Worm (Caenorhabditis elegans) whole organism, young adult: ENCODE measurements around the gene srd-44.
A peak's percentile ranks its signal among the peaks of the same experiment; 100 is the strongest.

ENCODE experiments used
- B0019.2 ChIP-seq: fragments of 200-800 bp; sonication (Bioruptor generic); conservative IDR thresholded peaks from 2 replicates; pipeline ENCODE4 v1.3.6; 2022; ENCODE audit warnings: missing genetic modification reagents, missing genetic modification characterization, missing compliant biosample characterization
- B0035.1 ChIP-seq: sonication (generic microtip); optimal IDR thresholded peaks from 2 replicates; lab custom pipeline; 2016; ENCODE audit warnings: missing genetic modification characterization, mild to moderate bottlenecking, missing compliant biosample characterization, missing genotype, missing genetic modification reagents
- D2030.7 ChIP-seq: fragments of 200-800 bp; sonication (Bioruptor generic); IDR thresholded peaks from 2 replicates; pipeline ENCODE4 v1.3.6; 2022; ENCODE audit warnings: missing genetic modification reagents, missing genetic modification characterization, missing compliant biosample characterization
- F39B2.1 ChIP-seq: fragments of 200-800 bp; sonication (Bioruptor generic); IDR thresholded peaks from 2 replicates; pipeline ENCODE4 v1.3.6; 2022; ENCODE audit warnings: missing genetic modification reagents, missing genetic modification characterization, missing compliant biosample characterization
- F49E8.2 ChIP-seq: sonication (generic microtip); optimal IDR thresholded peaks from 3 replicates; lab custom pipeline; 2017; ENCODE audit warnings: missing genetic modification characterization, mild to moderate bottlenecking, missing compliant biosample characterization, antibody characterized with exemption, moderate library complexity; ENCODE audit not compliant: insufficient read depth
- F52B5.7 ChIP-seq: sonication (generic microtip); optimal IDR thresholded peaks from 2 replicates; lab custom pipeline; 2016; ENCODE audit warnings: mild to moderate bottlenecking, missing genetic modification characterization, missing compliant biosample characterization
- F57C9.4 ChIP-seq: sonication (generic microtip); optimal IDR thresholded peaks from 2 replicates; lab custom pipeline; 2017; ENCODE audit warnings: mild to moderate bottlenecking, missing genetic modification characterization, missing compliant biosample characterization
- Y53F4B.3 ChIP-seq: fragments of 200-800 bp; sonication (Bioruptor generic); IDR thresholded peaks from 2 replicates; pipeline ENCODE4 v1.3.6; 2022; ENCODE audit warnings: missing genetic modification reagents, missing genetic modification characterization, missing compliant biosample characterization
- Y56A3A.18 ChIP-seq: fragments of 200-800 bp; sonication (Bioruptor generic); IDR thresholded peaks from 2 replicates; pipeline ENCODE4 v1.3.6; 2022; ENCODE audit warnings: missing genetic modification reagents, missing genetic modification characterization, missing compliant biosample characterization
- Y67H2A.10 ChIP-seq: fragments of 200-800 bp; sonication (Bioruptor generic); conservative IDR thresholded peaks from 2 replicates; pipeline ENCODE4 v1.3.6; 2022; ENCODE audit warnings: missing genetic modification reagents, missing genetic modification characterization, missing compliant biosample characterization
- bed-2 ChIP-seq: fragments of 200-800 bp; sonication (Bioruptor generic); IDR thresholded peaks from 2 replicates; pipeline ENCODE4 v1.3.6; 2022; ENCODE audit warnings: missing genetic modification reagents, missing genetic modification characterization, missing compliant biosample characterization
- cebp-1 ChIP-seq, 2 experiments: fragments of 200-800 bp in 1 of 2; sonication (Bioruptor generic) in 1 of 2; sonication (generic microtip) in 1 of 2; IDR thresholded peaks in 1 of 2; optimal IDR thresholded peaks in 1 of 2; 2 replicates each; pipeline versions ENCODE4 v1.3.6 to Lab custom; 2017 to 2022; ENCODE audit warnings: missing compliant biosample characterization in 2 of 2, missing genetic modification characterization in 2 of 2, mild to moderate bottlenecking in 1 of 2, missing genetic modification reagents in 1 of 2, moderate library complexity in 1 of 2
- ceh-27 ChIP-seq: fragments of 200-800 bp; sonication (Bioruptor generic); optimal IDR thresholded peaks from 2 replicates; lab custom pipeline; 2018; ENCODE audit warnings: mild to moderate bottlenecking, missing genetic modification characterization, moderate library complexity, missing compliant biosample characterization
- ceh-58 ChIP-seq: fragments of 200-800 bp; sonication (Bioruptor generic); IDR thresholded peaks from 2 replicates; pipeline ENCODE4 v1.3.6; 2022; ENCODE audit warnings: missing genetic modification characterization, missing compliant biosample characterization
- ceh-79 ChIP-seq: sonication (generic microtip); optimal IDR thresholded peaks from 2 replicates; lab custom pipeline; 2017; ENCODE audit warnings: mild to moderate bottlenecking, missing genetic modification characterization, missing compliant biosample characterization
- efl-1 ChIP-seq: fragments of 150-350 bp; optimal IDR thresholded peaks from 2 replicates; lab custom pipeline; 2014; ENCODE audit warnings: missing biosample characterization, missing genetic modification reagents, missing genetic modification characterization
- hmg-1.2 ChIP-seq: fragments of 200-800 bp; sonication (Bioruptor generic); IDR thresholded peaks from 2 replicates; pipeline ENCODE4 v1.3.6; 2022; ENCODE audit warnings: missing genetic modification reagents, missing genetic modification characterization, missing compliant biosample characterization
- hrde-1 ChIP-seq: sonication (generic microtip); optimal IDR thresholded peaks from 2 replicates; lab custom pipeline; 2016; ENCODE audit warnings: missing genetic modification characterization, mild to moderate bottlenecking, missing compliant biosample characterization, moderate library complexity, missing genotype, missing genetic modification reagents, borderline replicate concordance
- lag-1 ChIP-seq: fragments of 200-800 bp; sonication (Bioruptor generic); IDR thresholded peaks from 2 replicates; pipeline ENCODE4 v1.3.6; 2022; ENCODE audit warnings: missing genetic modification reagents, missing genetic modification characterization, missing compliant biosample characterization
- lsl-1 ChIP-seq: fragments of 200-800 bp; sonication (Bioruptor generic); optimal IDR thresholded peaks from 2 replicates; lab custom pipeline; 2018; ENCODE audit warnings: mild to moderate bottlenecking, missing genetic modification characterization, moderate library complexity, missing compliant biosample characterization
- madf-10 ChIP-seq: sonication (generic microtip); optimal IDR thresholded peaks from 2 replicates; lab custom pipeline; 2016; ENCODE audit warnings: mild to moderate bottlenecking, missing genetic modification characterization, missing compliant biosample characterization
- madf-6 ChIP-seq: fragments of 200-800 bp; sonication (Bioruptor generic); IDR thresholded peaks from 2 replicates; pipeline ENCODE4 v1.3.6; 2022; ENCODE audit warnings: missing genetic modification reagents, missing genetic modification characterization, missing compliant biosample characterization
- madf-8 ChIP-seq: fragments of 200-800 bp; sonication (Bioruptor generic); conservative IDR thresholded peaks from 2 replicates; pipeline ENCODE4 v1.3.6; 2022; ENCODE audit warnings: missing genetic modification reagents, missing genetic modification characterization, missing compliant biosample characterization
- mcd-1 ChIP-seq: fragments of 200-800 bp; sonication (Bioruptor generic); IDR thresholded peaks from 2 replicates; pipeline ENCODE4 v1.3.6; 2022; ENCODE audit warnings: missing genetic modification reagents, missing genetic modification characterization, missing compliant biosample characterization
- nfya-1 ChIP-seq: sonication (generic microtip); optimal IDR thresholded peaks from 2 replicates; lab custom pipeline; 2017; ENCODE audit warnings: antibody characterized with exemption, missing compliant biosample characterization, missing genetic modification characterization, borderline replicate concordance; ENCODE audit not compliant: insufficient read depth
- nhr-27 ChIP-seq: fragments of 200-800 bp; sonication (Bioruptor generic); optimal IDR thresholded peaks from 2 replicates; lab custom pipeline; 2018; ENCODE audit warnings: mild to moderate bottlenecking, missing genetic modification characterization, moderate library complexity, missing compliant biosample characterization
- nhr-80 ChIP-seq: sonication (generic microtip); optimal IDR thresholded peaks from 2 replicates; lab custom pipeline; 2016; ENCODE audit warnings: missing genetic modification characterization, missing compliant biosample characterization
- nhr-90 ChIP-seq: sonication (generic microtip); optimal IDR thresholded peaks from 2 replicates; lab custom pipeline; 2016; ENCODE audit warnings: missing genotype, mild to moderate bottlenecking, missing genetic modification characterization, missing compliant biosample characterization
- rec-8 ChIP-seq, 2 experiments: sonication (generic microtip); optimal IDR thresholded peaks; 2 replicates each; lab custom pipeline; 2016; ENCODE audit warnings: mild to moderate bottlenecking in 2 of 2, missing genetic modification characterization in 2 of 2, missing genetic modification reagents in 2 of 2, missing genotype in 2 of 2, missing biosample characterization in 1 of 2, missing compliant biosample characterization in 1 of 2, moderate library complexity in 1 of 2
- snpc-4 ChIP-seq, 5 experiments: fragments of 150-350 bp in 1 of 5; sonication (generic microtip) in 4 of 5; optimal IDR thresholded peaks; 2 replicates each; lab custom pipeline; 2014 to 2018; ENCODE audit warnings: missing genetic modification characterization in 5 of 5, missing biosample characterization in 3 of 5, antibody characterized with exemption in 2 of 5, mild to moderate bottlenecking in 2 of 5, missing compliant biosample characterization in 2 of 5, missing genotype in 2 of 5, moderate library complexity in 2 of 5, missing genetic modification reagents in 1 of 5
- tbp1 ChIP-seq: fragments of 200-800 bp; sonication (Bioruptor generic); optimal IDR thresholded peaks from 2 replicates; lab custom pipeline; 2018; ENCODE audit warnings: mild to moderate bottlenecking, missing genetic modification characterization, missing compliant biosample characterization
- tlf-1 ChIP-seq: fragments of 200-800 bp; sonication (Bioruptor generic); optimal IDR thresholded peaks from 2 replicates; lab custom pipeline; 2018; ENCODE audit warnings: mild to moderate bottlenecking, missing genetic modification characterization, missing compliant biosample characterization
- ztf-28 ChIP-seq: fragments of 200-800 bp; sonication (Bioruptor generic); IDR thresholded peaks from 2 replicates; pipeline ENCODE4 v1.3.6; 2022; ENCODE audit warnings: missing genetic modification reagents, missing genetic modification characterization, missing compliant biosample characterization

The srd-44 gene

DNA sequence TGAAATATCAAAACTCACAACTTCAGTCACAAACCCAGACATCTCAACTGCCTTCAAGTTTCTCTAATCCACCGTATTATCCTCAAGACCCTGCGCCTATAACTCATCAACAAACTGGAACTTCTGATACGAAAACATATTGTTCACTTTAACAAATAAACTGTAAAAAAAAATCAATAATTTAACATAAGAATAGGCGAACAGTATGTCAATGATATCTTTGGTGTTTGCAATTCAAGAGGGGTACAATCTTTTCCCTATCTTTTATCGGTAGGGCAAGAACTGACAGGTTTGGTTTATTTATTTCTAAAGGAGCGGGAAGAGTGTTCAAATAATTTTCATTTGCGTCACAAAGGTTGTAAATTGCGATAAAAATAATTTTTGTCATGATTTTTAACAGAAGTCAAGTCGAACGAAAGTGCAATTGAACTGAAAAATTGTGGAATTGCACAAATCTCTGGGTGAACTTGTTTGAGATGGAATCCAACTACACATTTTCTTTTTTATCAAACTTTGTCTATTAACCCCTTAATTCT lies 24.8 kb downstream of the srd-44 start (continued):
- TF ChIP-seq tbp1 (GFP tag; lab: Kevin White, UChicago) (peak; percentile 80), F49E8.2 (tag; lab: Kevin White, UChicago) (no peak), snpc-4 (GFP tag; optimal IDR thresholded peaks at IDR 0.05; lab: Kevin White, UChicago) (peak; percentile 51), snpc-4 (tag; optimal IDR thresholded peaks at IDR 0.05; lab: Kevin White, UChicago) (peak; percentile 71 to 86 (median 82)), nhr-90 (tag; lab: Kevin White, UChicago) (peak; percentile 91), B0019.2 (no peak), cebp-1 (GFP tag; IDR thresholded peaks at IDR 0.05; lab: Robert Waterston, UW) (peak; percentile 78), cebp-1 (tag; optimal IDR thresholded peaks at IDR 0.05; lab: Kevin White, UChicago) (peak; percentile 96), rec-8 (tag; optimal IDR thresholded peaks at IDR 0.05; lab: Kevin White, UChicago) (peak in 1 of 2 experiments; percentile 47), tlf-1 (GFP tag; lab: Kevin White, UChicago) (peak; percentile 97), ceh-79 (tag; lab: Kevin White, UChicago) (peak; percentile 86), nfya-1 (tag; lab: Kevin White, UChicago) (no peak), ztf-28 (GFP tag; lab: Robert Waterston, UW) (no peak), ceh-58 (no peak), lsl-1 (no peak), Y67H2A.10 (GFP tag; lab: Robert Waterston, UW) (no peak), mcd-1 (GFP tag; lab: Robert Waterston, UW) (peak; percentile 82), F57C9.4 (tag; lab: Kevin White, UChicago) (peak; percentile 71), Y53F4B.3 (GFP tag; lab: Robert Waterston, UW) (no peak), B0035.1 (tag; lab: Kevin White, UChicago) (peak; percentile 95), Y56A3A.18 (GFP tag; lab: Robert Waterston, UW) (peak; percentile 98), F39B2.1 (GFP tag; lab: Robert Waterston, UW) (no peak), D2030.7 (GFP tag; lab: Robert Waterston, UW) (no peak), hrde-1 (peak; percentile 51), ceh-27 (GFP tag; lab: Kevin White, UChicago) (peak; percentile 98), lag-1 (GFP tag; lab: Robert Waterston, UW) (peak; percentile 84; the same call in 1 of the 2 replicates), bed-2 (GFP tag; lab: Robert Waterston, UW) (peak; percentile 29; the same call in 1 of the 2 replicates), madf-10 (tag; lab: Kevin White, UChicago) (peak; percentile 96), nhr-80 (peak; percentile 96), madf-6 (GFP tag; lab: Robert Waterston, UW) (no peak)

- TF ChIP-seq D2030.7 (GFP tag; lab: Robert Waterston, UW) (no peak), hmg-1.2 (peak; percentile 27; the same call in 1 of the 2 replicates), hrde-1 (no peak)
These were observed 26.6 kb downstream of the srd-44 start, which contains the start of gene F19H6.5 for ce11 chrX:12364804-12365203. Gene F19H6.5 (minus strand): TSS chrX:12364904.

- TF ChIP-seq efl-1 = peak; percentile 42
- no peak for TF ChIP-seq nhr-27 (tag; lab: Kevin White, UChicago)
- TF ChIP-seq F52B5.7 (tag; lab: Kevin White, UChicago) = no peak
- 0 out of 2 replicates have a peak, but pooled peaks have one; percentile 15 for TF ChIP-seq madf-8 (GFP tag; lab: Robert Waterston, UW)
- TF ChIP-seq cebp-1 (GFP tag; IDR thresholded peaks at IDR 0.05; lab: Robert Waterston, UW) = no peak
- TF ChIP-seq cebp-1 (tag; optimal IDR thresholded peaks at IDR 0.05; lab: Kevin White, UChicago) = no peak
- TF ChIP-seq madf-6 (GFP tag; lab: Robert Waterston, UW) = peak; percentile 61; the same call in 1 of the 2 replicates
- TF ChIP-seq, all 124 proteins: peak for 3
These were observed 27.1 kb downstream of the srd-44 start, which contains the start of gene F19H6.4 for ce11 chrX:12365388-12365787. Gene F19H6.4 (plus strand): TSS chrX:12365688.
